Worm (Caenorhabditis elegans): ENCODE results near the gene R01H2.4.

ce11 chrIII:7012060-7012459, 52.0 kb downstream of the R01H2.4 start:
- TF ChIP-seq unc-62 (GFP tag; optimal IDR thresholded peaks at IDR 0.05) (no peak), ama-1 (optimal IDR thresholded peaks at IDR 0.05) (no peak), fos-1 (tag; optimal IDR thresholded peaks at IDR 0.05) (no peak), lsy-2 (tag; optimal IDR thresholded peaks at IDR 0.05) (no peak), peb-1 (tag; optimal IDR thresholded peaks at IDR 0.05) (no peak), dmd-4 (tag; optimal IDR thresholded peaks at IDR 0.05) (no peak), zag-1 (tag; optimal IDR thresholded peaks at IDR 0.05) (no peak), nhr-237 (tag; optimal IDR thresholded peaks at IDR 0.05) (no peak), mdl-1 (tag; optimal IDR thresholded peaks at IDR 0.05) (no peak)
